Worm (Caenorhabditis elegans) whole organism, early embryonic: Measurements from ENCODE around the gene pcp-4.

Experiments used
- B0310.2 ChIP-seq: sonication (generic microtip); optimal IDR thresholded peaks from 2 replicates; lab custom pipeline; 2016; ENCODE audit warnings: mild to moderate bottlenecking, missing genetic modification characterization, missing compliant biosample characterization
- F13C5.2 ChIP-seq: sonication (generic microtip); optimal IDR thresholded peaks from 2 replicates; lab custom pipeline; 2017; ENCODE audit warnings: mild to moderate bottlenecking, missing genetic modification characterization, inconsistent platforms, missing compliant biosample characterization
- ama-1 ChIP-seq: fragments of 150-350 bp; optimal IDR thresholded peaks from 2 replicates; lab custom pipeline; 2014
- hmbx-1 ChIP-seq: sonication (generic microtip); optimal IDR thresholded peaks from 2 replicates; lab custom pipeline; 2016; ENCODE audit warnings: mild to moderate bottlenecking, missing genetic modification characterization, missing compliant biosample characterization
- hmg-4 ChIP-seq: fragments of 200-800 bp; sonication (Bioruptor generic); optimal IDR thresholded peaks from 2 replicates; lab custom pipeline; 2018; ENCODE audit warnings: mild to moderate bottlenecking, missing genetic modification characterization, missing compliant biosample characterization
- pes-1 ChIP-seq: fragments of 200-800 bp; sonication (Bioruptor generic); IDR thresholded peaks from 2 replicates; pipeline ENCODE4 v1.3.6; 2022; ENCODE audit warnings: missing genetic modification reagents, missing genetic modification characterization, missing compliant biosample characterization
- scrt-1 ChIP-seq: fragments of 200-800 bp; sonication (Bioruptor generic); IDR thresholded peaks from 2 replicates; pipeline ENCODE4 v1.3.6; 2022; ENCODE audit warnings: missing genetic modification characterization, missing compliant biosample characterization
- tbx-11 ChIP-seq: fragments of 200-800 bp; sonication (Bioruptor generic); IDR thresholded peaks from 2 replicates; pipeline ENCODE4 v1.3.6; 2022; ENCODE audit warnings: missing genetic modification characterization, missing compliant biosample characterization

- TF ChIP-seq F13C5.2 (no peak), pes-1 (GFP tag; lab: Robert Waterston, UW) (no peak), hmg-4 (no peak), B0310.2 (no peak), ama-1 (lab: Kevin White, UChicago) (no peak), scrt-1 (GFP tag; lab: Robert Waterston, UW) (no peak), hmbx-1 (tag; lab: Kevin White, UChicago) (no peak), tbx-11 (GFP tag; lab: Robert Waterston, UW) (no peak)
These were observed 29.4 kb upstream of the pcp-4 start for ce11 chrV:19860225-19860624.
